Worm (Caenorhabditis elegans): Measurements from ENCODE around the gene apc-2.

DNA sequence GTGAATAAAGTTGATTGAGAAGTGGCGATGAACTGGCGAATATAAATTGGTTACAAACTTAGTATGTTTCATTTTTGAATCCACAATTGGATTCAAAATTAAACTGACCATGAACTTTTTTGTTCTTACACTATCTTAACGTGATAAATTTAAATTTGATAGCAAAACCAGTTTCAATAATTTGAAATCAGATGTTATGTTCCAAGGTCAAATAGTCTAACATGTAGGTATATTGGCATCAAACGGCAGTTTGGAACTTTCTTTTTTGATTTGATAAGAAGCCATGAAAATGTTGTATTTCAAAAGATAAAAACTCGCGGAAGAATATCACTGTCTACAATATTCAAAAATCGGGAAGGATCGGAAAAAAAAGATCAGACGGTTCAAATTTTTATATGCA, 44.4 kb upstream of the apc-2 start:
- TF ChIP-seq nhr-25 (tag; optimal IDR thresholded peaks at IDR 0.05) (no peak), nhr-11 (tag; optimal IDR thresholded peaks at IDR 0.05) (no peak), fos-1 (tag; optimal IDR thresholded peaks at IDR 0.05) (no peak), nhr-43 (tag; optimal IDR thresholded peaks at IDR 0.05; ENCODE audit: poor library complexity, severe bottlenecking) (no peak), aly-2 (tag; optimal IDR thresholded peaks at IDR 0.05) (no peak), ceh-82 (tag; optimal IDR thresholded peaks at IDR 0.05) (no peak), unc-62 (GFP tag; optimal IDR thresholded peaks at IDR 0.05) (no peak), ama-1 (optimal IDR thresholded peaks at IDR 0.05) (no peak), nhr-237 (tag; optimal IDR thresholded peaks at IDR 0.05) (no peak), jun-1 (tag; optimal IDR thresholded peaks at IDR 0.05) (no peak), eor-1 (tag; optimal IDR thresholded peaks at IDR 0.05) (no peak)
